Worm (Caenorhabditis elegans) whole organism, early embryonic: ENCODE measurements around the gene his-18.
A peak's percentile ranks its signal among the peaks of the same experiment; 100 is the strongest.

ENCODE experiments used
- B0310.2 ChIP-seq: sonication (generic microtip); optimal IDR thresholded peaks from 2 replicates; lab custom pipeline; 2016; ENCODE audit warnings: mild to moderate bottlenecking, missing genetic modification characterization, missing compliant biosample characterization
- F13C5.2 ChIP-seq: sonication (generic microtip); optimal IDR thresholded peaks from 2 replicates; lab custom pipeline; 2017; ENCODE audit warnings: mild to moderate bottlenecking, missing genetic modification characterization, inconsistent platforms, missing compliant biosample characterization
- ama-1 ChIP-seq: fragments of 150-350 bp; optimal IDR thresholded peaks from 2 replicates; lab custom pipeline; 2014
- ceh-36 ChIP-seq: sonication (generic microtip); optimal IDR thresholded peaks from 2 replicates; lab custom pipeline; 2016; ENCODE audit warnings: missing genetic modification characterization, inconsistent platforms, missing compliant biosample characterization
- ets-7 ChIP-seq: sonication (generic microtip); optimal IDR thresholded peaks from 2 replicates; lab custom pipeline; 2016; ENCODE audit warnings: missing genotype, missing genetic modification characterization, missing compliant biosample characterization
- hmbx-1 ChIP-seq: sonication (generic microtip); optimal IDR thresholded peaks from 2 replicates; lab custom pipeline; 2016; ENCODE audit warnings: mild to moderate bottlenecking, missing genetic modification characterization, missing compliant biosample characterization
- tbx-37 ChIP-seq: fragments of 200-800 bp; sonication (Bioruptor generic); conservative IDR thresholded peaks from 2 replicates; pipeline ENCODE4 v1.3.6; 2022; ENCODE audit warnings: missing genetic modification reagents, missing genetic modification characterization, missing compliant biosample characterization

DNA sequence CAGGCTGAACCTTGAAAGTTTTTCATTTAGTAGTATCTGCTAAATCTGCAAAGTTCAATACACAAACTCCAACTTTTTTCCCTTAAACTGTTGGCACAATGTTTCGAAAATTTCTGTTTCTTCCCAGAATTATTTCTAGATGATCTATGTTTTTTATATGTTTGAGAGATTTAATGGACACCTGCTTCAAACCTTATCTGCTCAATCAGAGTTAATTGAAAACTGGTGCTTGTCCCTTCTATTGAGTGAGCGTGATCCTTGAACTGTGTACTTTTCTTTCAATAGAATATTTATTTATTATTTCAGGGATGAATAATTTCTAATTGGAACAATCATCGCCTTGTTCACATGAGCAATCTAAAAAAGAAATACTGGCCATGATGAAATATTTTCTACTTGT lies 728 bp downstream of the his-18 start, which contains the start of gene frpr-13:
- peak; percentile 54 for TF ChIP-seq ama-1 (lab: Kevin White, UChicago)
- TF ChIP-seq hmbx-1, result no peak
- TF ChIP-seq F13C5.2, result no peak
- TF ChIP-seq tbx-37, result no peak
- TF ChIP-seq ceh-36 (tag; lab: Kevin White, UChicago), result no peak
- TF ChIP-seq ets-7 (tag; lab: Kevin White, UChicago), result no peak
- no peak for TF ChIP-seq B0310.2 (tag; lab: Kevin White, UChicago)
